Fruit fly (Drosophila melanogaster): ENCODE data around the gene CG3598.

The CG3598 gene

DNA sequence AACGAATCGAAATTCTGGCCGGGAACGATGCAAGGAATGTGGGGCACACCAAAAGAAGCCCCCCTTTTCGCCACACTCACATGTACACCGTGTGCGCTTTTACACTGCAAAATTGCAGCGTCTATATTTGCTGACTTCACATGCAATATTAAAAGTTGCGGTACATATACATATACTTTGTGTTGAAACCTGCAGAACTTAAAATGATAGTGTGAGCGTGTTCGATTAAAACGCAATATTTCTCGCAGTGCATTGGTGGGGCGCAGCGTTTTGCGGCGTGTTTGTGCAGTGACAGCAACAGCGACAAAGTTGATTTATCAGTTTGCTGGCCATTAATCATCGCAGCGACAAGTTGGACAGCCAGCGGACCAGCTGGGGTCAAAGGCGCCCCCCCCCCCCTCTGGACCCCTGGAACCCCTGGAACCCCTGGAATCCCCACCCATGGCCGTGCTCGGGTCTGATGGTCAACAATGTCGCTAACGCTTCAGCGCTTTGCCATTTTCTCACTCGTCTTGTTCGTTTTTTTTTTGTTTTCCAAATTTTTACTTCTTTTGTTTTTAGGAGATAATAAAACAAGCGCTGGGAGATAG, 29.6 kb upstream of the CG3598 start (continued):
- TF ChIP-seq CG15336 (GFP tag; IDR thresholded peaks at IDR 0.05) (no peak), Sox15 (GFP tag; optimal IDR thresholded peaks at IDR 0.05) (peak; percentile 24), Hr38 (GFP tag; optimal IDR thresholded peaks at IDR 0.05) (no peak), Hr4 (GFP tag; optimal IDR thresholded peaks at IDR 0.05) (no peak), Sox102F (GFP tag; optimal IDR thresholded peaks at IDR 0.05) (peak; percentile 0), CG6854 (GFP tag; optimal IDR thresholded peaks at IDR 0.05) (no peak), CG3919 (GFP tag; optimal IDR thresholded peaks at IDR 0.05) (peak; percentile 31), acj6 (GFP tag; optimal IDR thresholded peaks at IDR 0.05) (no peak), dsx (GFP tag; optimal IDR thresholded peaks at IDR 0.05; ENCODE audit: poor library complexity, severe bottlenecking) (no peak), CG8632 (GFP tag; optimal IDR thresholded peaks at IDR 0.05) (no peak), spab (GFP tag; optimal IDR thresholded peaks at IDR 0.05) (no peak), CG11762 (GFP tag; optimal IDR thresholded peaks at IDR 0.05; ENCODE audit: insufficient read depth) (no peak), CG10631 (GFP tag; optimal IDR thresholded peaks at IDR 0.05) (peak; percentile 15), pdm3 (GFP tag; optimal IDR thresholded peaks at IDR 0.05) (peak; percentile 36), esn (GFP tag; optimal IDR thresholded peaks at IDR 0.05) (peak; percentile 36), CG4318 (GFP tag; optimal IDR thresholded peaks at IDR 0.05) (no peak), Ets96B (tag; optimal IDR thresholded peaks at IDR 0.05) (peak; percentile 14), CG3032 (tag; optimal IDR thresholded peaks at IDR 0.05) (no peak), OdsH (GFP tag; optimal IDR thresholded peaks at IDR 0.05) (peak; percentile 24), Lpt (GFP tag; optimal IDR thresholded peaks at IDR 0.05) (no peak), Ets21C (GFP tag; optimal IDR thresholded peaks at IDR 0.05) (peak; percentile 20), CG16779 (tag; optimal IDR thresholded peaks at IDR 0.05) (no peak), CG9139 (GFP tag; optimal IDR thresholded peaks at IDR 0.05) (no peak), Eip93F (GFP tag; optimal IDR thresholded peaks at IDR 0.05) (no peak), Blimp-1 (GFP tag; optimal IDR thresholded peaks at IDR 0.05) (no peak), CG8319 (GFP tag; optimal IDR thresholded peaks at IDR 0.05) (no peak), fkh (GFP tag; optimal IDR thresholded peaks at IDR 0.05) (no peak), Hr39 (GFP tag; optimal IDR thresholded peaks at IDR 0.05) (peak; percentile 55), CG1621 (tag; optimal IDR thresholded peaks at IDR 0.05) (no peak), CG11294 (GFP tag; IDR thresholded peaks at IDR 0.05) (no peak)

dm6 chrX:2912581-2912980, 24.2 kb upstream of the CG3598 start:
- TF ChIP-seq Smox (GFP tag; optimal IDR thresholded peaks at IDR 0.05) (no peak), Eip78C (GFP tag) (peak; percentile 36), svp (GFP tag) (peak; percentile 42), fd85E (GFP tag; optimal IDR thresholded peaks at IDR 0.05) (no peak), Met (GFP tag; optimal IDR thresholded peaks at IDR 0.05) (no peak)

dm6 chrX:2914091-2914490, 22.7 kb upstream of the CG3598 start:
- TF ChIP-seq Sox102F (GFP tag; optimal IDR thresholded peaks at IDR 0.05) (no peak), spab (GFP tag; optimal IDR thresholded peaks at IDR 0.05) (no peak), Gug (GFP tag; IDR thresholded peaks at IDR 0.05) (no peak), CG3032 (tag; optimal IDR thresholded peaks at IDR 0.05) (peak; percentile 1), Ets96B (tag; optimal IDR thresholded peaks at IDR 0.05) (peak; percentile 17), Eip78C (GFP tag) (peak; percentile 19), CG11902 (GFP tag; optimal IDR thresholded peaks at IDR 0.05) (no peak), pdm3 (GFP tag; optimal IDR thresholded peaks at IDR 0.05) (no peak), CG16779 (tag; optimal IDR thresholded peaks at IDR 0.05) (no peak), Hr4 (GFP tag; optimal IDR thresholded peaks at IDR 0.05) (no peak), Ets21C (GFP tag; optimal IDR thresholded peaks at IDR 0.05) (no peak)

dm6 chrX:2915108-2915507, 21.7 kb upstream of the CG3598 start:
- no peak for TF ChIP-seq fd59A (GFP tag; optimal IDR thresholded peaks at IDR 0.05)
- TF ChIP-seq dsx (GFP tag; optimal IDR thresholded peaks at IDR 0.05; ENCODE audit: poor library complexity, severe bottlenecking), result no peak
- no peak for TF ChIP-seq net (GFP tag; optimal IDR thresholded peaks at IDR 0.05)
- no peak for TF ChIP-seq CG31627 (GFP tag; optimal IDR thresholded peaks at IDR 0.05)
- TF ChIP-seq CG3919 (GFP tag; optimal IDR thresholded peaks at IDR 0.05), result no peak
- no peak for TF ChIP-seq Ets96B (tag; optimal IDR thresholded peaks at IDR 0.05)
- no peak for TF ChIP-seq CG11294 (GFP tag; IDR thresholded peaks at IDR 0.05)
- TF ChIP-seq Eip78C (GFP tag), result no peak
- TF ChIP-seq OdsH (GFP tag; optimal IDR thresholded peaks at IDR 0.05), result no peak
